Worm (Caenorhabditis elegans): Measurements from ENCODE around the gene coh-1.

The coh-1 gene

DNA sequence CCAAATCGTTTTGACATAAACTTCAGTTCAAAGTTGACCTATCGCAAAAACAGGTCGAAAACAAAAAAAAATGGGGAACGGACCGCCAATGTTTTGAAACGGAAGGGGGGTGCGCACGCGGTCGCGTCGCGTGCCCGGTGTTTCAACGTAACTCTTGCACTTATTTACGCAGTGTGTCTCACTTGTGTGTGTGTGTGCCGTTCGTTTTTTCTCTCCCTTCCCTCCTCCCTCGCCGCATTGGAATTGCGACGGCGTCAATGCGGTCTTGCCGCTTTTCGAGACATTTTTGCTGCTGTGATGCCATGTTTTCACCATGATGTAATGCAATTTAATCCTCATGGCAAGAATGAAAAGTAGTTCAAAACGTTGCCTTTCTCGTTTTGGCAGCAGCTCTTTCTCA, 3.7 kb upstream of the coh-1 start:
- TF ChIP-seq lsy-2 (tag; optimal IDR thresholded peaks at IDR 0.05) = no peak
- 0 out of 2 replicates have a peak, but pooled peaks have one; percentile 18 for TF ChIP-seq set-16 (GFP tag; IDR thresholded peaks at IDR 0.05)
- no peak for TF ChIP-seq madf-5 (GFP tag; IDR thresholded peaks at IDR 0.05)
- no peak for TF ChIP-seq gei-8 (GFP tag; optimal IDR thresholded peaks at IDR 0.05)
- no peak for TF ChIP-seq nhr-76 (tag; optimal IDR thresholded peaks at IDR 0.05)
- no peak for TF ChIP-seq unc-130 (GFP tag; optimal IDR thresholded peaks at IDR 0.05)
- TF ChIP-seq lim-7 (GFP tag; IDR thresholded peaks at IDR 0.05) = no peak
- TF ChIP-seq fkh-10 (GFP tag; optimal IDR thresholded peaks at IDR 0.05) = peak; percentile 26
- peak; percentile 42 for TF ChIP-seq nhr-28 (tag; optimal IDR thresholded peaks at IDR 0.05)
- no peak for TF ChIP-seq nhr-42 (GFP tag; IDR thresholded peaks at IDR 0.05)
- TF ChIP-seq zip-11 (GFP tag; IDR thresholded peaks at IDR 0.05) = no peak
- no peak for TF ChIP-seq jun-1 (tag; optimal IDR thresholded peaks at IDR 0.05)
- no peak for TF ChIP-seq tag-97 (GFP tag; IDR thresholded peaks at IDR 0.05)
- peak; percentile 37; the same call in 1 of the 2 replicates for TF ChIP-seq dmd-6 (GFP tag; IDR thresholded peaks at IDR 0.05)
- no peak for TF ChIP-seq pha-4 (GFP tag; IDR thresholded peaks at IDR 0.05)
- TF ChIP-seq pha-4 (tag; optimal IDR thresholded peaks at IDR 0.05) = no peak
- TF ChIP-seq spr-1 (tag; optimal IDR thresholded peaks at IDR 0.05) = no peak
- TF ChIP-seq F37D6.2 (tag; optimal IDR thresholded peaks at IDR 0.05) = no peak
- no peak for TF ChIP-seq daf-8 (GFP tag; IDR thresholded peaks at IDR 0.05)
- no peak for TF ChIP-seq nhr-111 (GFP tag; optimal IDR thresholded peaks at IDR 0.05)
- no peak for TF ChIP-seq Y105C5A.15 (GFP tag; IDR thresholded peaks at IDR 0.05)
- no peak for TF ChIP-seq F26F4.8 (GFP tag; conservative IDR thresholded peaks at IDR 0.05)
- 0 out of 2 replicates have a peak, but pooled peaks have one; percentile 2 for TF ChIP-seq madf-9 (GFP tag; conservative IDR thresholded peaks at IDR 0.05)
- TF ChIP-seq tra-1 (GFP tag; IDR thresholded peaks at IDR 0.05) = no peak
- TF ChIP-seq ztf-7 (tag; optimal IDR thresholded peaks at IDR 0.05) = no peak
- no peak for TF ChIP-seq saeg-2 (GFP tag; IDR thresholded peaks at IDR 0.05)
- TF ChIP-seq egl-43 (GFP tag; IDR thresholded peaks at IDR 0.05) = no peak
- no peak for TF ChIP-seq nhr-237 (tag; optimal IDR thresholded peaks at IDR 0.05)
- TF ChIP-seq daf-12 (tag; optimal IDR thresholded peaks at IDR 0.05) = no peak
- TF ChIP-seq zfp-3 (GFP tag; conservative IDR thresholded peaks at IDR 0.05) = no peak
- TF ChIP-seq lin-38 (GFP tag; IDR thresholded peaks at IDR 0.05) = no peak
- TF ChIP-seq daf-16 (GFP tag; optimal IDR thresholded peaks at IDR 0.05) = peak in 1 of 2 experiments; percentile 1
- TF ChIP-seq daf-16 (tag; optimal IDR thresholded peaks at IDR 0.05) = peak; percentile 47
- peak; percentile 91 for TF ChIP-seq mxl-3 (GFP tag; optimal IDR thresholded peaks at IDR 0.05)
- no peak for TF ChIP-seq ces-1 (GFP tag; optimal IDR thresholded peaks at IDR 0.05)
- 0 out of 2 replicates have a peak, but pooled peaks have one; percentile 17 for TF ChIP-seq ctbp-1 (GFP tag; IDR thresholded peaks at IDR 0.05)
- TF ChIP-seq ZK337.2 (GFP tag; IDR thresholded peaks at IDR 0.05) = no peak
- TF ChIP-seq cey-2 (tag; optimal IDR thresholded peaks at IDR 0.05; ENCODE audit: borderline replicate concordance, insufficient read depth) = no peak
- no peak for TF ChIP-seq lin-29 (GFP tag; IDR thresholded peaks at IDR 0.05)
- no peak for TF ChIP-seq ceh-82 (tag; optimal IDR thresholded peaks at IDR 0.05)
- TF ChIP-seq aha-1 (tag) = no peak
- TF ChIP-seq ceh-62 (tag; optimal IDR thresholded peaks at IDR 0.05) = no peak
- TF ChIP-seq lin-13 (GFP tag; optimal IDR thresholded peaks at IDR 0.05) = no peak
- no peak for TF ChIP-seq egl-27 (tag; optimal IDR thresholded peaks at IDR 0.05)
- TF ChIP-seq mxl-2 (GFP tag; conservative IDR thresholded peaks at IDR 0.05) = no peak
- TF ChIP-seq Y48G9A.11 (GFP tag; IDR thresholded peaks at IDR 0.05) = no peak
- TF ChIP-seq zfp-2 (tag; optimal IDR thresholded peaks at IDR 0.05) = no peak
- TF ChIP-seq hlh-11 (tag; optimal IDR thresholded peaks at IDR 0.05) = peak; percentile 59
- TF ChIP-seq F44E2.7 (GFP tag; IDR thresholded peaks at IDR 0.05) = no peak
- no peak for TF ChIP-seq nhr-48 (tag; optimal IDR thresholded peaks at IDR 0.05)
- TF ChIP-seq rbr-2 (tag; optimal IDR thresholded peaks at IDR 0.05) = peak; percentile 58
- TF ChIP-seq php-3 (GFP tag; IDR thresholded peaks at IDR 0.05) = no peak
- no peak for TF ChIP-seq unc-39 (tag; optimal IDR thresholded peaks at IDR 0.05)
